Fruit fly (Drosophila melanogaster) whole organism, pupa: ENCODE results near the gene Ogg1.

Source experiments
- CG10348 ChIP-seq: fragments of 200-800 bp; sonication (Bioruptor generic); IDR thresholded peaks from 2 replicates; pipeline ENCODE4 v1.3.6; 2022; ENCODE audit warnings: missing biosample characterization, missing genetic modification characterization
- CG12605 ChIP-seq: fragments of 200-800 bp; sonication (Bioruptor generic); IDR thresholded peaks from 2 replicates; pipeline ENCODE4 v1.3.6; 2022; ENCODE audit warnings: missing biosample characterization, missing genetic modification characterization
- CG13204 ChIP-seq: fragments of 200-800 bp; sonication (Bioruptor generic); optimal IDR thresholded peaks from 2 replicates; lab custom pipeline; 2018; ENCODE audit warnings: missing biosample characterization, mild to moderate bottlenecking, missing genetic modification characterization, moderate library complexity
- CG14655 ChIP-seq: fragments of 200-800 bp; sonication (Bioruptor generic); optimal IDR thresholded peaks from 3 replicates; lab custom pipeline; 2017; ENCODE audit warnings: mild to moderate bottlenecking, missing biosample characterization, missing genetic modification reagents, missing genetic modification characterization
- CG15710 ChIP-seq: fragments of 200-800 bp; sonication (Bioruptor generic); optimal IDR thresholded peaks from 2 replicates; lab custom pipeline; 2018; ENCODE audit warnings: missing biosample characterization, mild to moderate bottlenecking, missing genetic modification characterization, moderate library complexity
- CG17806 ChIP-seq: fragments of 200-800 bp; sonication (Bioruptor generic); optimal IDR thresholded peaks from 2 replicates; lab custom pipeline; 2018; ENCODE audit warnings: missing biosample characterization, mild to moderate bottlenecking, missing genetic modification characterization, moderate library complexity
- CG32121 ChIP-seq: fragments of 200-800 bp; sonication (Bioruptor generic); IDR thresholded peaks from 2 replicates; pipeline ENCODE4 v1.3.6; 2022; ENCODE audit warnings: missing biosample characterization, missing genetic modification characterization
- CG34367 ChIP-seq: fragments of 200-800 bp; sonication (Bioruptor generic); optimal IDR thresholded peaks from 2 replicates; lab custom pipeline; 2018; ENCODE audit warnings: missing biosample characterization, mild to moderate bottlenecking, missing genetic modification characterization
- CG4496 ChIP-seq: fragments of 200-800 bp; sonication (Bioruptor generic); IDR thresholded peaks from 3 replicates; pipeline ENCODE4 v1.3.6; 2022; ENCODE audit warnings: missing biosample characterization, missing genetic modification characterization
- CG8159 ChIP-seq: fragments of 200-800 bp; sonication (Bioruptor generic); optimal IDR thresholded peaks from 3 replicates; lab custom pipeline; 2018; ENCODE audit warnings: missing biosample characterization, mild to moderate bottlenecking, missing genetic modification characterization, moderate library complexity
- CG8301 ChIP-seq: fragments of 200-800 bp; sonication (Bioruptor generic); optimal IDR thresholded peaks from 2 replicates; lab custom pipeline; 2018; ENCODE audit warnings: missing biosample characterization, mild to moderate bottlenecking, missing genetic modification characterization
- CG9948 ChIP-seq: fragments of 200-800 bp; sonication (Bioruptor generic); optimal IDR thresholded peaks from 2 replicates; lab custom pipeline; 2018; ENCODE audit warnings: missing biosample characterization, mild to moderate bottlenecking, missing genetic modification characterization, moderate library complexity
- D1 ChIP-seq: fragments of 200-800 bp; sonication (Bioruptor generic); optimal IDR thresholded peaks from 2 replicates; lab custom pipeline; 2018; ENCODE audit warnings: missing biosample characterization, mild to moderate bottlenecking, missing genetic modification characterization, moderate library complexity
- EcR ChIP-seq: fragments of 200-800 bp; sonication (Bioruptor generic); optimal IDR thresholded peaks from 3 replicates; lab custom pipeline; 2019; ENCODE audit warnings: missing biosample characterization, missing genetic modification characterization, mild to moderate bottlenecking, moderate library complexity, missing genetic modification reagents
- Ets98B ChIP-seq: fragments of 200-800 bp; sonication (Bioruptor generic); IDR thresholded peaks from 2 replicates; pipeline ENCODE4 v1.3.6; 2022; ENCODE audit warnings: missing biosample characterization, missing genetic modification characterization
- Pif1A ChIP-seq: fragments of 200-800 bp; sonication (Bioruptor generic); optimal IDR thresholded peaks from 3 replicates; lab custom pipeline; 2016; ENCODE audit warnings: missing biosample characterization, missing genetic modification characterization
- Pif1B ChIP-seq: fragments of 200-800 bp; sonication (Bioruptor generic); optimal IDR thresholded peaks from 3 replicates; lab custom pipeline; 2016; ENCODE audit warnings: missing biosample characterization, missing genetic modification characterization
- Snoo ChIP-seq: fragments of 200-800 bp; sonication (Bioruptor generic); optimal IDR thresholded peaks from 3 replicates; lab custom pipeline; 2017; ENCODE audit warnings: missing biosample characterization, mild to moderate bottlenecking, missing genetic modification characterization, inconsistent platforms
- fd96Ca ChIP-seq: fragments of 200-800 bp; sonication (Bioruptor generic); IDR thresholded peaks from 3 replicates; pipeline ENCODE4 v1.3.6; 2022; ENCODE audit warnings: missing biosample characterization, missing genetic modification characterization
- gl ChIP-seq: fragments of 200-800 bp; sonication (Bioruptor generic); optimal IDR thresholded peaks from 2 replicates; lab custom pipeline; 2018; ENCODE audit warnings: missing biosample characterization, mild to moderate bottlenecking, missing genetic modification characterization
- rn ChIP-seq: fragments of 200-800 bp; sonication (Bioruptor generic); IDR thresholded peaks from 2 replicates; pipeline ENCODE4 v1.3.6; 2022; ENCODE audit warnings: missing biosample characterization, missing genetic modification characterization

The Ogg1 gene

DNA sequence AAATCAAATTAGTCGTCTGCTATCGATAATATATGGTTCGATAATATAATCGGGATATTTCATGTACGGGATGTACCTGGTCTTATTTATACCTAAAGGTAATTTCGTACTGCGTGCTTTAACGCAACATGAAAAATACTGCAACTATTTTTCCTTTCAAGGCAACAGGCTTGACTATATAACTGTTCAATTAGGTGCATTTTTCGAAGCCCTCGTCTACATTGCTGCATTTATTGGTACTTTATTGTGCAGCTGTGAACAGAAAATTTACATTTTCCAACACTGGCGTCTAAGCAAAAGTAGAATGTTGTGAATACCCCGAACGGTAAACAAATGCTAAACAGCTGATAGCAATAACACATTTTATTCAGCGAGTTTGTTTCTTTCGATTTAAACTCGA lies at the start of gene Ogg1, which contains the start of gene Ppt1:
Gene Ogg1, plus strand, starts transcription at position 325 of the 400 bp plus-strand sequence.
Gene Ppt1, minus strand, starts transcription at position 225 of the 400 bp plus-strand sequence.
- TF ChIP-seq CG13204 (GFP tag; lab: Kevin White, UChicago), result no peak
- no peak for TF ChIP-seq CG12605 (GFP tag; lab: Robert Waterston, UW)
- TF ChIP-seq gl (tag; lab: Kevin White, UChicago), result no peak
- TF ChIP-seq CG10348 (GFP tag; lab: Robert Waterston, UW), result no peak
- no peak for TF ChIP-seq fd96Ca (GFP tag; lab: Robert Waterston, UW)
- TF ChIP-seq CG4496, result peak; percentile 74
- peak; percentile 27 for TF ChIP-seq CG17806 (tag; lab: Kevin White, UChicago)
- peak; percentile 16 for TF ChIP-seq CG9948 (tag; lab: Kevin White, UChicago)
- TF ChIP-seq CG8301 (tag; lab: Kevin White, UChicago), result peak; percentile 17
- TF ChIP-seq CG15710 (tag; lab: Kevin White, UChicago), result peak; percentile 44
- TF ChIP-seq D1 (tag; lab: Kevin White, UChicago), result no peak
- TF ChIP-seq CG34367 (tag; lab: Kevin White, UChicago), result peak; percentile 23
- TF ChIP-seq Ets98B (GFP tag; lab: Robert Waterston, UW), result 0 out of 2 replicates have a peak, but pooled peaks have one; percentile 16
- TF ChIP-seq EcR (GFP tag; lab: Kevin White, UChicago), result no peak
- TF ChIP-seq CG32121 (GFP tag; lab: Robert Waterston, UW), result no peak
- no peak for TF ChIP-seq rn (GFP tag; lab: Robert Waterston, UW)
- TF ChIP-seq Snoo, result peak; percentile 39
- TF ChIP-seq Pif1B (GFP tag; lab: Kevin White, UChicago), result no peak
- TF ChIP-seq CG8159 (tag; lab: Kevin White, UChicago), result peak; percentile 46
- TF ChIP-seq Pif1A (GFP tag; lab: Kevin White, UChicago), result peak; percentile 59
- no peak for TF ChIP-seq CG14655
- TF ChIP-seq, all 21 proteins: peak for 10

DNA sequence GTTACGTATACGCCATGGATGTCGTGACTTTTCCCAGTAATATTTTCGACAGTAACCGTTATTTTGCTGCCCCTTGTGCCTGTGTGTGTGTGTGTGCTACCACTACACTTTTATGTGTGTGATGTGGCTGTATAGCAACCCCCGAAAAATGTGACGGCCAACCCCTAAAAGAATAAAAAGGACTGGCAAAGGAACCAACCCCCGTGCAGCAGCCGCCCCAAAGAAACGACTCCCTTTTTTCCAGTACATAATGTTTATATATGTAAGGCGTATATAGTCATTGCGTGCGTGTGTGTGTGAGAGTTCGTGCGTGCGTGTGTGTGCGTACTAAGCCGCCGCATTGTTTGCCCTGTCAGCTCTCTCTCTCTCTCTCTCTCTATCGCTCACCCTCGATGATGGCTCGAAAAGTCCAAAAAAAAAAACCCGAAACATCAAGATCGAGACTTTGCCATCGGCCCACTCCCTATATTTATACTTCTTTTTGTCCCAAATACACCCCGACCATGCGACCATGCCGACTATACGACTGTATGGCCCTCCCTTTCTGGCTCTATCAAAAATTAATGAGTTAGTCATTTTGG lies 49.4 kb upstream of the Ogg1 start:
- no peak for TF ChIP-seq EcR (GFP tag; lab: Kevin White, UChicago)
- no peak for TF ChIP-seq CG8301 (tag; lab: Kevin White, UChicago)
- no peak for TF ChIP-seq Snoo
- no peak for TF ChIP-seq CG14655

DNA sequence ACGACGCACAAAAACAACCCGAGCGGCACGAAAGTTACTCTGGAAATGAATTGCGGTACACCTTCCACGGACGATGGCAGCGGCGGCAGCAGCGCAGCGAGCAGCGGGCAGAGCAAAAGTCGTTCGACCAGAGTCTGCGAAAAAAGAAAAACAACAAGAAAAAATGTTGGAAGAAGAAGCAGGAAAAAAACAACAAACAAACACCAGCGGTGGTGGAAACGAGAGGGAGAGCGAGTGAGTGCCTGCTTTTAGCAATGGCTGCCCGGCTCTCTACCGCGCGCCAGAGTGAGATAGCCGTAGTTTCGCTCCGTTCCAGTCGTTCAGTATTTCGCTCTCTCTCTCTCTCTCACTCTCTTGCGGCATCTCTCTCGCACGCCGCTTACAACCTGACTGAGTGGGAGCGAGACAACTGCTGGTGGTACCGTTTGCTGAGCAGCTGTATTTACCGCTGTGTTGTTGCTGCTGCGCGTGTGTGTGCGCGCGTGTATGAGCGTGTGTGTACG lies 39.4 kb upstream of the Ogg1 start, which contains the start of gene oc:
Gene oc, minus strand, starts transcription at position 51 of the 503 bp plus-strand sequence.
- TF ChIP-seq Pif1B (GFP tag; lab: Kevin White, UChicago) (peak; percentile 39), CG8301 (tag; lab: Kevin White, UChicago) (peak; percentile 17), CG17806 (tag; lab: Kevin White, UChicago) (no peak), CG14655 (peak; percentile 56), D1 (tag; lab: Kevin White, UChicago) (peak; percentile 19), CG13204 (GFP tag; lab: Kevin White, UChicago) (peak; percentile 66), CG15710 (tag; lab: Kevin White, UChicago) (peak; percentile 57), CG12605 (GFP tag; lab: Robert Waterston, UW) (peak; percentile 40; the same call in 1 of the 2 replicates), CG8159 (tag; lab: Kevin White, UChicago) (peak; percentile 37), Pif1A (GFP tag; lab: Kevin White, UChicago) (peak; percentile 64), CG4496 (peak; percentile 78), CG32121 (GFP tag; lab: Robert Waterston, UW) (peak; percentile 72), rn (GFP tag; lab: Robert Waterston, UW) (peak; percentile 45; the same call in 1 of the 2 replicates), Ets98B (GFP tag; lab: Robert Waterston, UW) (no peak), gl (tag; lab: Kevin White, UChicago) (peak; percentile 60), EcR (GFP tag; lab: Kevin White, UChicago) (no peak), CG10348 (GFP tag; lab: Robert Waterston, UW) (no peak), CG34367 (tag; lab: Kevin White, UChicago) (peak; percentile 56), fd96Ca (GFP tag; lab: Robert Waterston, UW) (peak; percentile 64; the same call in 2 of the 3 replicates), Snoo (peak; percentile 53), CG9948 (tag; lab: Kevin White, UChicago) (peak; percentile 20)

DNA sequence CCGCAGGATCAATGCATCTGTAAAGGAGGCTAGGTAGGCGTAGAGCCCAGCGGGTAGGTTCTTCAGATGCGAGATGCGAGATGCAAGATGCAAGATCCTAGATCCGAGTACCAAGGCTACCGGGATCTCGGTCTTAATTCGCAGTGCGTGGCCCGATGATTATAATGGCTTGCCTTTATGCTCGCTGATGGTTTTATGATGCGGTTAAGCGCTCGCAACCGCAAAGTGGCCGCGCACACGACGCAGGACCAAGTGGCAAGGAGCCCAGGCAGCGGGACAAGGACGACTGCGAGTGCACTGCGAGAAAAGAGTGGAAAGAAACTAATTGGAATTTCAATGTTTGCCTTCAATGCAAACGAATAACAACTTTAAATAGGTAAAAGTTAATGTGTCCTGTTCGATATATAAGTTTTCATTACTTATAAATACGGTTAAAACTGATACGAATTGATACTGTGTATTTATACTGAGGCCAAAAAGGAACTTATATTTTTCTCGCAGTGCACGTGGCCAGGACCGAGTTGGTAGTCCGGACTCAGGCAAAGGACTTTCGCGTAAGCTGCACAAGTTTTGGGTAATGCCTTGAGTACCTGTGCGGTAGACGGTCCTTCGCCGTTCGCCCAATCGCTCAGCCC lies 36.1 kb upstream of the Ogg1 start:
- no peak for TF ChIP-seq CG12605 (GFP tag; lab: Robert Waterston, UW)
- no peak for TF ChIP-seq CG4496

DNA sequence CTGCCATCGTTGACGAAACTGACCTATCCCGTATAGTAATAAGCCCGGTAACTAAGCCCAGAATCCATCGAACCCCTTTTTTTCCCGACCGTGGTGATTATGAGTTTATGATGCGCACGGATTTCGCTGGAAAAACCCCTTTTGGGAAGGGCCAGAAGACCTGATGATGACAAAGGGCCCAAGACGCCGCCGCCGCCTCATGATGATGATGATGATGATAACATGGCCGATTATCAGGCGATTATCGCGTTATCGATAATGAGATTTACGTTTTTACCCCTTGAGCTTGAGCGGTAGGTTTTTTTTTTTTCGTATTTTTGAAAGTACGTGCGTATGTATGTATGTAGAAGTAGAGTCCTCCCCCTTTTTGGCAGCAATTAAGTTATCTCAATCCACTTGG lies 34.9 kb upstream of the Ogg1 start:
- TF ChIP-seq fd96Ca (GFP tag; lab: Robert Waterston, UW) (no peak), CG17806 (tag; lab: Kevin White, UChicago) (no peak), CG9948 (tag; lab: Kevin White, UChicago) (no peak), CG14655 (no peak), Pif1B (GFP tag; lab: Kevin White, UChicago) (no peak), CG32121 (GFP tag; lab: Robert Waterston, UW) (no peak), D1 (tag; lab: Kevin White, UChicago) (no peak), CG10348 (GFP tag; lab: Robert Waterston, UW) (no peak), Snoo (no peak), Ets98B (GFP tag; lab: Robert Waterston, UW) (no peak), CG8301 (tag; lab: Kevin White, UChicago) (no peak), Pif1A (GFP tag; lab: Kevin White, UChicago) (no peak), gl (tag; lab: Kevin White, UChicago) (no peak), EcR (GFP tag; lab: Kevin White, UChicago) (no peak), CG34367 (tag; lab: Kevin White, UChicago) (no peak), CG4496 (no peak), CG8159 (tag; lab: Kevin White, UChicago) (no peak), CG12605 (GFP tag; lab: Robert Waterston, UW) (no peak)
